Worm (Caenorhabditis elegans): Measurements from ENCODE around the gene elt-3.

Gene elt-3

DNA sequence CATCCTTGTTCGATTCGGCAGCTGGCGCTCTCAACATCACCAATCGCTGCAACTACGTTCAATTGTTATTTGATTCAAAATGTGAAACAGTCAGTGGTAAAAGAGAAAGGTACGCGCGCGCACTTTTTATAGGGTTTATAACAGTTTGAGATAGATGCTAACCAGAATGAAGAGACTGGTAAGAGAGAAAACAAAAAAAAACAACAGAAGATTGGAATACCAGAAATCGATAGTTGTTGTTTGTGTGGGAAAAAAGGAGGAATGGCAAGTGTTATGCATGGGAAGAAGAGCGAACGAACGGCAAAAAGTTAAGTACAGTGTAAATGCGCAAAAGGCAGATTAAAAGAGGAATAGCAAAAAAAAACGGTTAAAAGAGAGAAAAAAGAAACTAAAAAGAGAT is 24.8 kb upstream of the elt-3 start, which contains the start of gene Y26E6A.3:
Y26E6A.3 (minus strand) TSS at position 101 of the 400 bp plus-strand sequence.
- TF ChIP-seq tra-4 (tag; optimal IDR thresholded peaks at IDR 0.05) = no peak
- no peak for TF ChIP-seq scrt-1 (GFP tag; IDR thresholded peaks at IDR 0.05)
- TF ChIP-seq F13C5.2 (tag; optimal IDR thresholded peaks at IDR 0.05) = no peak
- TF ChIP-seq sea-1 (GFP tag; conservative IDR thresholded peaks at IDR 0.05) = no peak
- no peak for TF ChIP-seq ets-7 (tag; optimal IDR thresholded peaks at IDR 0.05)
- TF ChIP-seq ceh-13 (GFP tag; optimal IDR thresholded peaks at IDR 0.05) = no peak
- TF ChIP-seq aly-1 (tag; optimal IDR thresholded peaks at IDR 0.05) = no peak
- TF ChIP-seq pes-1 (GFP tag; IDR thresholded peaks at IDR 0.05) = no peak
- no peak for TF ChIP-seq hmbx-1 (tag; optimal IDR thresholded peaks at IDR 0.05)
- no peak for TF ChIP-seq hnd-1 (tag; optimal IDR thresholded peaks at IDR 0.05)
- no peak for TF ChIP-seq flt-1 (GFP tag; IDR thresholded peaks at IDR 0.05)
- TF ChIP-seq tbx-11 (GFP tag; IDR thresholded peaks at IDR 0.05) = no peak
- no peak for TF ChIP-seq tbx-37 (GFP tag; conservative IDR thresholded peaks at IDR 0.05)
- no peak for TF ChIP-seq B0310.2 (tag; optimal IDR thresholded peaks at IDR 0.05)
- no peak for TF ChIP-seq ceh-36 (tag; optimal IDR thresholded peaks at IDR 0.05)
- no peak for TF ChIP-seq ama-1 (optimal IDR thresholded peaks at IDR 0.05)
- TF ChIP-seq hmg-4 (GFP tag; optimal IDR thresholded peaks at IDR 0.05) = no peak

DNA sequence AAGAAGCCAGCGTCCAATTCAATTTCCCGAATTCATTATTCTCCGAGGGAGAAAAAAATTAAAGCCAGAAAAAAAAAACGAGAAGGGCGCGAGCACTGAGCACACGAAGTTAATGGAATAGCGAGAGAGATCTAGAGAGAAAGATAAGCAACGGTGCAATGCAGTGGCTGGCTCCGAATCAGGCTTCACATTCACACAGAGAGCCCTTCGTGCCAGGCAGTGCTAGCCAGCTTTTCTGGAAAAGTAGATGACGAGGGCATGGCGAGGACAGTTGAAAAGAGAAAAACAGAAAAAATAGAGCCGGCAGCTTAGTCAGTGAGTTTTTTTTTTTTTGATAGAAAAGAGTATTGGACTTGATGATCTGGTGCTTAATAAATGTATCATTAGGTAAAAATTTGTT is 21.0 kb upstream of the elt-3 start:
- no peak for TF ChIP-seq F13C5.2 (tag; optimal IDR thresholded peaks at IDR 0.05)
- no peak for TF ChIP-seq flt-1 (GFP tag; IDR thresholded peaks at IDR 0.05)
- no peak for TF ChIP-seq ama-1 (optimal IDR thresholded peaks at IDR 0.05)
- no peak for TF ChIP-seq tbx-37 (GFP tag; conservative IDR thresholded peaks at IDR 0.05)
- TF ChIP-seq pes-1 (GFP tag; IDR thresholded peaks at IDR 0.05) = no peak
- TF ChIP-seq hnd-1 (tag; optimal IDR thresholded peaks at IDR 0.05) = no peak

DNA sequence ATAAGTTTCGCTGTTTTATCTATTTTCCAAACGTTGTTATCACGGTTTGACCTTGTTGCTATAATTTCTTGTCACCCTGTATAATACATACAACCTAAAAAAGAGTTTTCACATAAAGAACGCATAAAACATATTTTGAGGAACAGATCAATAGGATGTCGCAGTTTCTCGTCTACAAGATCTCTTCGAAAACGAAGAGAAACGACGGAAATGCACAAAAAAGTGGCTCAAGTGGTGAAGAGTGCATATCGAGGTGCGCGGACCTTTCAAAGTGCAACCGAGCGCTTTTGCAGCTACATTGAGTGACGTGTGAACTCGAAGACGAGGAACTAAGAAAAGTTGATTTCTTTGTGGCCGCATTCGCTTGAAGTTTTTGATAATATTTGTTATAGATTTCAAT is 20.4 kb upstream of the elt-3 start, which contains the start of gene Y26E6A.2:
Y26E6A.2 (minus strand) TSS at position 101 of the 400 bp plus-strand sequence.
- no peak for TF ChIP-seq tbx-11 (GFP tag; IDR thresholded peaks at IDR 0.05)
- no peak for TF ChIP-seq tbx-37 (GFP tag; conservative IDR thresholded peaks at IDR 0.05)
- no peak for TF ChIP-seq ets-7 (tag; optimal IDR thresholded peaks at IDR 0.05)
- TF ChIP-seq sea-1 (GFP tag; conservative IDR thresholded peaks at IDR 0.05) = no peak
- TF ChIP-seq ama-1 (optimal IDR thresholded peaks at IDR 0.05) = no peak
- no peak for TF ChIP-seq pes-1 (GFP tag; IDR thresholded peaks at IDR 0.05)
- TF ChIP-seq F13C5.2 (tag; optimal IDR thresholded peaks at IDR 0.05) = no peak
- TF ChIP-seq ceh-36 (tag; optimal IDR thresholded peaks at IDR 0.05) = no peak

DNA sequence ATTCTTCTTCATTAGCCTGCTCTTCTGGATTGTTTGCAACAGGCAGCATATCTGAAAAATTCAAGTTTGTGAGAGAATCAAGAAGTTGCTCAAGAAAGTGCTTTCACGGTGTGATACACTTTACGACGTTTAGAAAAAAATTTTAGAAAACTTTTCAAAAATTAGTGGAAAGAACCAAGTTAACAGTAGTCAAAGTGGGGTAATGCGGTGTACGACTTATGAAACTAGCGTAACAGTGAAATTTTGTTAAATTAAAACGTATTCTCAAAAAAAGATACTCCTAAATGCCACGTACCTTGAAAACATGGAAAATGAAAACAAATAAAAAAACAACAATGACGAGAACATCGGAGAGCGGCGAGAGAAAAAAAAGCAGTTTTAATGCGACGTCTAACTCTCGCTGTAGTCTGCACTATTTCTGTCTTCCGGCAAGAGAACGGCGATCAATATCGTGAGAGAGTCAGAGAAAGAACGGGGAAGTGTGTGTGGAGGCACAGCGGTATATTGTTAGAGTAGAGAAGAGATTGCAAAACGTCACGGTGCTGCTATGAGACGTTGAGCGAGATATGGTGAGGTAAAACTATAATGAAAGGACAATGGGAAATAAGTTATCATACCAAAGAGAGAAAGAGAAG is 17.4 kb upstream of the elt-3 start, which contains the start of gene ekl-5:
ekl-5 (minus strand) TSS at position 51 of the 635 bp plus-strand sequence.
- TF ChIP-seq hmg-4 (GFP tag; optimal IDR thresholded peaks at IDR 0.05) (peak; percentile 11), ama-1 (optimal IDR thresholded peaks at IDR 0.05) (no peak)

DNA sequence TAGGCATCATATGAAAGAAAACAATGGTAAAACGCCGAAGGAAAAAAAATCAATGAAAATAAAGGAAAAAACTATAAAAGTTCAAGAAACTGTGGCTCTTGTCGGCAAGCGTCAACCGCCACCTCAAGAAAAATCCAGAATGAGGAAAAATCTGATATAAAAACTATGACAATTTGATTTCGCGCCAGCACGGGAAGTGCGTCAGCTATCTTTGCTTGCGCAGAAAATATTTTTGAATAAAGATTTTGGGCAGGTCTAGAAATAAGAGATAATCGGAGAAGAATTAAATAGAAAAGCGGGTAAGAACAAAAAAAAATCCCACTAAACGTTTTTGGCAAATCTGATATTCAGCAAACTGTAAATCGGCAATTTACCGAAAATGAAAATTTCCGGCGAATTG is 16.5 kb upstream of the elt-3 start:
- TF ChIP-seq ceh-13 (GFP tag; optimal IDR thresholded peaks at IDR 0.05) (no peak), tra-4 (tag; optimal IDR thresholded peaks at IDR 0.05) (no peak), scrt-1 (GFP tag; IDR thresholded peaks at IDR 0.05) (no peak), flt-1 (GFP tag; IDR thresholded peaks at IDR 0.05) (no peak), B0310.2 (tag; optimal IDR thresholded peaks at IDR 0.05) (no peak), ets-7 (tag; optimal IDR thresholded peaks at IDR 0.05) (no peak), ceh-36 (tag; optimal IDR thresholded peaks at IDR 0.05) (no peak), pes-1 (GFP tag; IDR thresholded peaks at IDR 0.05) (no peak), tbx-37 (GFP tag; conservative IDR thresholded peaks at IDR 0.05) (no peak), hmbx-1 (tag; optimal IDR thresholded peaks at IDR 0.05) (no peak)

DNA sequence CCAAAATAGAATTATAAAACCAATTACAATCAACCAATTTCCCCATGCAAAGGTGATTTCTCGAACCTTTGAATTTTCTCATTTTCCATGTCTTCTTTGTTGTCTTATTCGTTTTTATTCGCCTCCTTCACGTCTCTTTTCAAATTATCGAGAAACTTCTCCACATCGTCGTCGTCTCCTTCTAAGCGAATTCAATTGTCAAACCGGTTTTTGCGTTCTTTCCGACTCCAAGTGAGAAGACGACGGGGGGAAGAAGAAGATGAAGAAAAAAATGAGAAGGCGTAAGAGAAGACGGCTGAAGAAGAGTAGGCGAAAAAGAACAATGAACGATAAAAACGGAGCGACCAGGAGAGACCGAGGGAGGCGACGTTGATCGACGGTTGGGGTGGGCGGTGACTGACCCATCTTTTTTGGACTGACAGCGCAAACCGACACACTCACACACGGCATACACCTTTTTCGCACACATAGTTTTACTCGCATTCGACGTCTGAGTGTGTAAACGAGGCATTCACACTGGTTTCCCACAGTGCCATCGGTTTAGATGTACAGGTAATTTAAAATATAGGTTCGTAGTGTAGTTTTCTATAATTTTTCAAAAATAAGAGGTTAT is 14.2 kb upstream of the elt-3 start:
- TF ChIP-seq hmg-4 (GFP tag; optimal IDR thresholded peaks at IDR 0.05) = peak; percentile 22
- TF ChIP-seq sea-1 (GFP tag; conservative IDR thresholded peaks at IDR 0.05) = no peak

DNA sequence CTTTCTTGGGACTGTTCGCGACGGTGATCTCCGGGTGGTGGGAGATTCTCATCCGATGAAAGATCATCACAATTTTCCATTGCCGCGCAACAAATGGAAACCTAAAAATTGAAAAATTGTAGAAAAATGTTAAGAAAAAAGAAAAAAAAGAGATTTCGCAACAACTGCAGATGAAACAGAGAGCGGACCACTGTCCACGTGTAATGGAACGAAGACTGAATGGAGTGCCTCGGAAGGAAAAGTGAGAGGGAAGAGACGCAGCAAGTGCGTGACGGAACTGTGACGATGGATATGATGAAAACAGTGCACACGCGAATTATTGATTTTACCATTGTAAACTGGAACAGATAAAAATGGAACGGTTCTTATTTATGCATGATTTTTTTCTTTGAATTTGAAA is 8.6 kb upstream of the elt-3 start, which contains the start of gene meg-2:
meg-2 (minus strand) TSS at position 101 of the 400 bp plus-strand sequence.
- TF ChIP-seq hmg-4 (GFP tag; optimal IDR thresholded peaks at IDR 0.05) (no peak), B0310.2 (tag; optimal IDR thresholded peaks at IDR 0.05) (no peak), tbx-37 (GFP tag; conservative IDR thresholded peaks at IDR 0.05) (no peak), hnd-1 (tag; optimal IDR thresholded peaks at IDR 0.05) (no peak), F13C5.2 (tag; optimal IDR thresholded peaks at IDR 0.05) (no peak), sea-1 (GFP tag; conservative IDR thresholded peaks at IDR 0.05) (no peak), tra-4 (tag; optimal IDR thresholded peaks at IDR 0.05) (no peak), tbx-11 (GFP tag; IDR thresholded peaks at IDR 0.05) (no peak)

DNA sequence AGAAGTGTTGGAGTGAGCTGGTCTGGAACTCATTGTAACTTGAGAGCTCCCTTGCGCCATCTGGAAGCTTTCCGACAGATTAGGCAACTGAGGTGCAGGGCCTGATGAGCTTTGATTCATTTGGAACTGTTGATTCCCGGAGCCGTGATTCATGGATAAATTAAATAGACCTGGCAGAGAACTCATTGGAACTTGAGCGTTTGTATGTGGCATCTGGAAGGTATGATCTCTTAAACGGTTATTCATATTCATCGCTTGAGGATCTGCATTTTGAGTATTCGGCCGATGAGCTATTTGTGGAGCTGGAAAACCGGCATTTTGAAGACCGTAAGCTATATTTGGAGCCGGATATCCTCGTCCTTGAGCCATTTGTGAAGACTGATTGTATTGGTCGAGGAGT is 6.1 kb upstream of the elt-3 start:
- TF ChIP-seq ets-7 (tag; optimal IDR thresholded peaks at IDR 0.05) (no peak), tbx-37 (GFP tag; conservative IDR thresholded peaks at IDR 0.05) (no peak), hnd-1 (tag; optimal IDR thresholded peaks at IDR 0.05) (no peak), F13C5.2 (tag; optimal IDR thresholded peaks at IDR 0.05) (no peak), sea-1 (GFP tag; conservative IDR thresholded peaks at IDR 0.05) (no peak), ama-1 (optimal IDR thresholded peaks at IDR 0.05) (no peak), hmbx-1 (tag; optimal IDR thresholded peaks at IDR 0.05) (no peak), scrt-1 (GFP tag; IDR thresholded peaks at IDR 0.05) (no peak), pes-1 (GFP tag; IDR thresholded peaks at IDR 0.05) (no peak), ceh-13 (GFP tag; optimal IDR thresholded peaks at IDR 0.05) (no peak), tra-4 (tag; optimal IDR thresholded peaks at IDR 0.05) (no peak), hmg-4 (GFP tag; optimal IDR thresholded peaks at IDR 0.05) (no peak), ceh-36 (tag; optimal IDR thresholded peaks at IDR 0.05) (no peak), B0310.2 (tag; optimal IDR thresholded peaks at IDR 0.05) (no peak), aly-1 (tag; optimal IDR thresholded peaks at IDR 0.05) (no peak)

Data from whole organism, early embryonic.